Fruit fly (Drosophila melanogaster) S2 (cell line): ENCODE results near the gene CG43894.

Experiments
- CG8478 ChIP-seq: fragments of >200 bp; optimal IDR thresholded peaks from 2 replicates; lab custom pipeline; 2018
- CTCF ChIP-seq, 2 experiments: fragments of >200 bp; optimal IDR thresholded peaks; 2 replicates each; lab custom pipeline; 2018

DNA sequence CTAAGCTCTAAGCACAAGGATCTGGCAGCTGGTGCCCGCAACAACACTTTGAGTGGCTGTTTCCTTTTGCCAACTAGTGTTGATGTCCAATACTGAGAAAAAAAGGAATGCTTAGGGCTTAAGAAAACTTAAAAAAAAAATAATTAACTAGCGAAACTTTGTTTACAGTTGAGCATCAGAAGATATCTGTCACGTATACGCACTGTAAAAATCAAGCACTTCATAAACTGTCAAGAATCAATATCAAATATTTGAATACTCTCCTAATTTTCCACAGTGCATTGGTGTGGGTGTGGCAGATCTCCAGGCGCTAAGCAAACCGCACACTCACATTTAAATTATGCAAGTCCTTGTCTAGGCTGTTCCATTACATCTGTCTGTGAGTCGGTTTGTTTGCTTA lies 15.4 kb upstream of the CG43894 start:
- no peak for TF ChIP-seq CG8478
- no peak for TF ChIP-seq CTCF (optimal IDR thresholded peaks at IDR 0.05; lab: Kevin White, UChicago)
